Fruit fly (Drosophila melanogaster): ENCODE results near the gene Rpt3.

Gene Rpt3

dm6 chrX:11168958-11169357, 44.1 kb downstream of the Rpt3 start, which contains the start of gene Antdh:
Gene Antdh, minus strand, starts transcription at chrX:11169058.
- TF ChIP-seq cwo (GFP tag; optimal IDR thresholded peaks at IDR 0.05) (no peak), CG18262 (tag; optimal IDR thresholded peaks at IDR 0.05) (no peak), CG10979 (tag; optimal IDR thresholded peaks at IDR 0.05) (peak; percentile 0), psq (GFP tag; optimal IDR thresholded peaks at IDR 0.05) (no peak), rib (GFP tag; IDR thresholded peaks at IDR 0.05) (no peak), z (GFP tag; IDR thresholded peaks at IDR 0.05) (no peak), Drgx (GFP tag; IDR thresholded peaks at IDR 0.05) (peak; percentile 21; the same call in 1 of the 2 replicates), Sox100B (GFP tag; optimal IDR thresholded peaks at IDR 0.05) (no peak), dysf (GFP tag; IDR thresholded peaks at IDR 0.05) (0 out of 3 replicates have a peak, but pooled peaks have one; percentile 22), CG6689 (GFP tag; IDR thresholded peaks at IDR 0.05) (peak; percentile 40; the same call in 1 of the 2 replicates), Med (GFP tag) (peak; percentile 33), prd (optimal IDR thresholded peaks at IDR 0.05) (no peak), prd (GFP tag; IDR thresholded peaks at IDR 0.05) (peak; percentile 32; the same call in 1 of the 3 replicates), D19B (GFP tag; optimal IDR thresholded peaks at IDR 0.05) (no peak), onecut (GFP tag; IDR thresholded peaks at IDR 0.05) (no peak), Ptx1 (GFP tag; IDR thresholded peaks at IDR 0.05) (peak; percentile 22; the same call in 1 of the 2 replicates), sens (GFP tag) (peak; percentile 60), CG15479 (GFP tag; optimal IDR thresholded peaks at IDR 0.05) (no peak), Rfx (GFP tag; IDR thresholded peaks at IDR 0.05) (peak; percentile 47), CG1603 (tag; optimal IDR thresholded peaks at IDR 0.05) (peak; percentile 21), vnd (GFP tag; IDR thresholded peaks at IDR 0.05; ENCODE audit: partially characterized antibody) (no peak), CG17385 (GFP tag; optimal IDR thresholded peaks at IDR 0.05) (no peak)

DNA sequence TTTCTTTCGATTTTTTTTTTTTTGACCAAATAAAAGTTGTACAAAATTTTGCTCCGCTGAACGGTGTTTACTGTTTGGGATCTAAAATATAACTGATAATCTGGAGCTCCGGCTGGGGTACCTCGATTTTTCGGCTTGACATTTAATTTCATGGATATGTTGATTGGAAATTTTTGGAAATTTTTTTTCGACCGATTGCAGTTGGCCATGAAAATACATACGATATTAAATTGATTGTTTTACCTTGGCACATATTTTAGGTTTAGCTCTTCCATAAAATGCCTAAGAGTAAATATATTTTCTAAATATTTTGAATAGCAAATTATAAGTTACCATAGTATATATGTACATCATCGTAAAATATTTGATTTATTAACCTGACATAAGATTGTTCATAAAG, 45.7 kb downstream of the Rpt3 start, which contains the start of gene CG1394:
CG1394 (minus strand) TSS at position 101 of the 400 bp plus-strand sequence.
- TF ChIP-seq CG4820 (GFP tag; optimal IDR thresholded peaks at IDR 0.05) (no peak), CG3995 (GFP tag; optimal IDR thresholded peaks at IDR 0.05) (no peak), wek (GFP tag; optimal IDR thresholded peaks at IDR 0.05) (no peak), danr (GFP tag; IDR thresholded peaks at IDR 0.05) (no peak), H15 (GFP tag; IDR thresholded peaks at IDR 0.05) (no peak), yki (optimal IDR thresholded peaks at IDR 0.05) (no peak), unc-4 (GFP tag; IDR thresholded peaks at IDR 0.05; ENCODE audit: partially characterized antibody) (no peak)

DNA sequence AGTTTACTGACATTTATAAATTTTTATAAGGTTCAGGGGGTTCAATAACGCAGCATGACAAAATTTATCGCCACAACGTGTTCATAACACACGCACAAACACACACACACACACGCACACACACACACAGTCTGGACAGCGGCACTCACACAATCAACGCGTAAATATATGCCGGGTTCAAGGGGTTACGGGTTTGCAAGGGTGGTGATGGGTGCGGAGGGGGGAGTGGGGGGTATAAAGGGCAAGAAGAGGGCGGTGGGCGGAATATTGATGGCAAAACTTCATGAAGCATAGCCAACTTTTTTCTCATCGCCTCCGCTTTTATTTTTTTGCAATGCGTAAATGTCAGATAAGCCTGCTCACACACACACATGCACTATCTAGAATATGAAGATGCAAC, 51.2 kb downstream of the Rpt3 start:
- TF ChIP-seq ind (GFP tag; optimal IDR thresholded peaks at IDR 0.05) (no peak), crol (GFP tag; IDR thresholded peaks at IDR 0.05) (peak; percentile 56), Mad (GFP tag; optimal IDR thresholded peaks at IDR 0.05) (no peak), zfh2 (GFP tag; optimal IDR thresholded peaks at IDR 0.05) (no peak)
